Fruit fly (Drosophila melanogaster) whole organism, prepupa: ENCODE data around the gene Elal.

Experiments
- CG10631 ChIP-seq: fragments of 200-800 bp; sonication (Bioruptor generic); optimal IDR thresholded peaks from 2 replicates; lab custom pipeline; 2016; ENCODE audit warnings: missing biosample characterization, missing genetic modification characterization
- CG10669 ChIP-seq: fragments of 200-800 bp; sonication (Bioruptor generic); optimal IDR thresholded peaks from 3 replicates; lab custom pipeline; 2018; ENCODE audit warnings: missing biosample characterization, mild to moderate bottlenecking, missing genetic modification characterization, moderate library complexity
- CG11294 ChIP-seq: fragments of 200-800 bp; sonication (Bioruptor generic); IDR thresholded peaks from 2 replicates; pipeline ENCODE4 v1.3.6; 2022; ENCODE audit warnings: missing biosample characterization, missing genetic modification characterization
- CG11902 ChIP-seq: fragments of 200-800 bp; sonication (Bioruptor generic); optimal IDR thresholded peaks from 3 replicates; lab custom pipeline; 2016; ENCODE audit warnings: missing biosample characterization, missing genetic modification characterization
- CG15336 ChIP-seq: fragments of 200-800 bp; sonication (Bioruptor generic); IDR thresholded peaks from 2 replicates; pipeline ENCODE4 v1.3.6; 2022; ENCODE audit warnings: missing biosample characterization, missing genetic modification characterization
- CG16779 ChIP-seq: fragments of 200-800 bp; sonication (Bioruptor generic); optimal IDR thresholded peaks from 3 replicates; lab custom pipeline; 2017; ENCODE audit warnings: missing biosample characterization, mild to moderate bottlenecking, missing genetic modification characterization
- CG3032 ChIP-seq: fragments of 200-800 bp; optimal IDR thresholded peaks from 2 replicates; lab custom pipeline; 2019; ENCODE audit warnings: missing biosample characterization, mild to moderate bottlenecking, missing genetic modification characterization, moderate library complexity
- CG31627 ChIP-seq: fragments of 200-800 bp; sonication (Bioruptor generic); optimal IDR thresholded peaks from 3 replicates; lab custom pipeline; 2016; ENCODE audit warnings: missing biosample characterization, missing genetic modification characterization
- CG32006 ChIP-seq: fragments of 200-800 bp; sonication (Bioruptor generic); optimal IDR thresholded peaks from 3 replicates; lab custom pipeline; 2017; ENCODE audit warnings: missing biosample characterization, mild to moderate bottlenecking, missing genetic modification characterization
- CG3919 ChIP-seq: fragments of 200-800 bp; sonication (Bioruptor generic); optimal IDR thresholded peaks from 3 replicates; lab custom pipeline; 2016; ENCODE audit warnings: missing biosample characterization, missing genetic modification characterization
- CG6276 ChIP-seq: fragments of 200-800 bp; sonication (Bioruptor generic); optimal IDR thresholded peaks from 2 replicates; lab custom pipeline; 2017; ENCODE audit warnings: missing biosample characterization, mild to moderate bottlenecking, missing genetic modification characterization
- CG6854 ChIP-seq: fragments of 200-800 bp; sonication (Bioruptor generic); optimal IDR thresholded peaks from 2 replicates; lab custom pipeline; 2017; ENCODE audit warnings: missing biosample characterization, mild to moderate bottlenecking, missing genetic modification characterization
- CG7368 ChIP-seq: fragments of 200-800 bp; sonication (Bioruptor generic); optimal IDR thresholded peaks from 3 replicates; lab custom pipeline; 2016; ENCODE audit warnings: missing biosample characterization, missing genetic modification characterization
- CG8319 ChIP-seq: fragments of 200-800 bp; sonication (Bioruptor generic); optimal IDR thresholded peaks from 3 replicates; lab custom pipeline; 2016; ENCODE audit warnings: missing biosample characterization, missing genetic modification characterization
- CG9139 ChIP-seq: fragments of 200-800 bp; sonication (Bioruptor generic); optimal IDR thresholded peaks from 3 replicates; lab custom pipeline; 2017; ENCODE audit warnings: missing biosample characterization, mild to moderate bottlenecking, missing genetic modification characterization
- Eip75B ChIP-seq: fragments of 200-800 bp; sonication (Bioruptor generic); optimal IDR thresholded peaks from 3 replicates; lab custom pipeline; 2016; ENCODE audit warnings: missing biosample characterization, missing genetic modification characterization
- Eip78C ChIP-seq: fragments of 200-800 bp; sonication (Bioruptor generic); peaks from one replicate; lab custom pipeline; 2016; ENCODE audit warnings: missing biosample characterization, missing genetic modification characterization
- Ets21C ChIP-seq: fragments of 200-800 bp; sonication (Bioruptor generic); optimal IDR thresholded peaks from 3 replicates; lab custom pipeline; 2016; ENCODE audit warnings: missing biosample characterization, missing genetic modification characterization
- Ets96B ChIP-seq: fragments of 200-800 bp; optimal IDR thresholded peaks from 2 replicates; lab custom pipeline; 2019; ENCODE audit warnings: missing biosample characterization, mild to moderate bottlenecking, missing genetic modification characterization, moderate library complexity
- Gug ChIP-seq: fragments of 200-800 bp; sonication (Bioruptor generic); IDR thresholded peaks from 2 replicates; pipeline ENCODE4 v1.3.6; 2022; ENCODE audit warnings: missing biosample characterization, missing genetic modification characterization
- Hr38 ChIP-seq: sonication (Bioruptor generic); optimal IDR thresholded peaks from 2 replicates; lab custom pipeline; 2016; ENCODE audit warnings: missing biosample characterization, missing genetic modification characterization
- Hr39 ChIP-seq: fragments of 200-800 bp; sonication (Bioruptor generic); optimal IDR thresholded peaks from 2 replicates; lab custom pipeline; 2016; ENCODE audit warnings: missing biosample characterization, missing genetic modification characterization
- Hr4 ChIP-seq: fragments of 200-800 bp; sonication (Bioruptor generic); optimal IDR thresholded peaks from 3 replicates; lab custom pipeline; 2016; ENCODE audit warnings: missing biosample characterization, missing genetic modification characterization
- Lpt ChIP-seq: fragments of 200-800 bp; sonication (Bioruptor generic); optimal IDR thresholded peaks from 3 replicates; lab custom pipeline; 2016; ENCODE audit warnings: missing biosample characterization, missing genetic modification characterization
- Met ChIP-seq: fragments of 200-800 bp; sonication (Bioruptor generic); optimal IDR thresholded peaks from 3 replicates; lab custom pipeline; 2016; ENCODE audit warnings: missing biosample characterization, missing genetic modification characterization
- Sox102F ChIP-seq: fragments of 200-800 bp; sonication (Bioruptor generic); optimal IDR thresholded peaks from 2 replicates; lab custom pipeline; 2016; ENCODE audit warnings: missing biosample characterization, mild to moderate bottlenecking, missing genetic modification characterization
- Sox14 ChIP-seq: fragments of 200-800 bp; sonication (Bioruptor generic); optimal IDR thresholded peaks from 3 replicates; lab custom pipeline; 2016; ENCODE audit warnings: missing biosample characterization, missing genetic modification characterization
- Sox15 ChIP-seq: fragments of 200-800 bp; sonication (Bioruptor generic); optimal IDR thresholded peaks from 3 replicates; lab custom pipeline; 2016; ENCODE audit warnings: missing biosample characterization, missing genetic modification characterization
- acj6 ChIP-seq: fragments of 200-800 bp; sonication (Bioruptor generic); optimal IDR thresholded peaks from 3 replicates; lab custom pipeline; 2016; ENCODE audit warnings: missing biosample characterization, missing genetic modification characterization
- cyc ChIP-seq: fragments of 200-800 bp; sonication (Bioruptor generic); optimal IDR thresholded peaks from 3 replicates; lab custom pipeline; 2016; ENCODE audit warnings: missing biosample characterization, missing genetic modification characterization
- dac ChIP-seq: fragments of 200-800 bp; sonication (Bioruptor generic); optimal IDR thresholded peaks from 2 replicates; lab custom pipeline; 2017; ENCODE audit warnings: missing biosample characterization, mild to moderate bottlenecking, missing genetic modification characterization
- dsx ChIP-seq: fragments of 200-800 bp; optimal IDR thresholded peaks from 3 replicates; lab custom pipeline; 2019; ENCODE audit warnings: missing biosample characterization, mild to moderate bottlenecking, missing genetic modification characterization, moderate library complexity; ENCODE audit not compliant: poor library complexity, severe bottlenecking
- eg ChIP-seq: fragments of 200-800 bp; sonication (Bioruptor generic); IDR thresholded peaks from 3 replicates; pipeline ENCODE4 v1.3.6; 2022; ENCODE audit warnings: missing biosample characterization, missing genetic modification characterization
- esn ChIP-seq: fragments of 200-800 bp; sonication (Bioruptor generic); optimal IDR thresholded peaks from 2 replicates; lab custom pipeline; 2016; ENCODE audit warnings: missing biosample characterization, mild to moderate bottlenecking, missing genetic modification characterization, moderate library complexity
- fd59A ChIP-seq: fragments of 200-800 bp; sonication (Bioruptor generic); optimal IDR thresholded peaks from 2 replicates; lab custom pipeline; 2017; ENCODE audit warnings: missing biosample characterization, mild to moderate bottlenecking, missing genetic modification characterization, missing genetic modification reagents
- fd85E ChIP-seq: fragments of 200-800 bp; sonication (Bioruptor generic); optimal IDR thresholded peaks from 3 replicates; lab custom pipeline; 2016; ENCODE audit warnings: missing biosample characterization, missing genetic modification characterization
- fkh ChIP-seq: fragments of 200-800 bp; sonication (Bioruptor generic); optimal IDR thresholded peaks from 3 replicates; lab custom pipeline; 2017; ENCODE audit warnings: missing biosample characterization, mild to moderate bottlenecking, missing genetic modification characterization, moderate library complexity
- lz ChIP-seq: fragments of 200-800 bp; sonication (Bioruptor generic); optimal IDR thresholded peaks from 3 replicates; lab custom pipeline; 2016; ENCODE audit warnings: missing biosample characterization, missing genetic modification characterization
- net ChIP-seq: fragments of 200-800 bp; sonication (Bioruptor generic); optimal IDR thresholded peaks from 3 replicates; lab custom pipeline; 2016; ENCODE audit warnings: missing biosample characterization, missing genetic modification characterization
- pdm3 ChIP-seq: fragments of 200-800 bp; sonication (Bioruptor generic); optimal IDR thresholded peaks from 3 replicates; lab custom pipeline; 2016; ENCODE audit warnings: missing biosample characterization, missing genetic modification characterization
- salr ChIP-seq, 2 experiments: fragments of 200-800 bp; sonication (Bioruptor generic); optimal IDR thresholded peaks; 3 replicates each; lab custom pipeline; 2016 to 2018; ENCODE audit warnings: missing biosample characterization in 2 of 2, missing genetic modification characterization in 2 of 2, mild to moderate bottlenecking in 1 of 2
- topi ChIP-seq: fragments of 200-800 bp; sonication (Bioruptor generic); optimal IDR thresholded peaks from 3 replicates; lab custom pipeline; 2016; ENCODE audit warnings: missing biosample characterization, missing genetic modification characterization
- vri ChIP-seq: fragments of 200-800 bp; sonication (Bioruptor generic); optimal IDR thresholded peaks from 3 replicates; lab custom pipeline; 2016; ENCODE audit warnings: missing biosample characterization, mild to moderate bottlenecking, missing genetic modification characterization

Elal gene

dm6 chr3R:24850420-24850819 lies 14.7 kb upstream of the Elal start, which contains the start of gene CG7006:
TSS of gene CG7006 (plus strand) at chr3R:24850627.
- no peak for TF ChIP-seq CG32006 (GFP tag; lab: Kevin White, UChicago)
- peak; percentile 39 for TF ChIP-seq Ets21C (GFP tag; lab: Kevin White, UChicago)
- TF ChIP-seq fd59A (GFP tag; lab: Kevin White, UChicago), result no peak
- TF ChIP-seq CG6276, result no peak
- TF ChIP-seq Sox14 (GFP tag; lab: Kevin White, UChicago), result peak; percentile 39
- no peak for TF ChIP-seq pdm3 (GFP tag; lab: Kevin White, UChicago)
- TF ChIP-seq CG8319 (GFP tag; lab: Kevin White, UChicago), result no peak
- TF ChIP-seq topi, result peak; percentile 66
- no peak for TF ChIP-seq fkh
- no peak for TF ChIP-seq vri (GFP tag; lab: Kevin White, UChicago)
- no peak for TF ChIP-seq CG9139 (GFP tag; lab: Kevin White, UChicago)
- TF ChIP-seq CG11294, result no peak
- TF ChIP-seq Lpt (GFP tag; lab: Kevin White, UChicago), result no peak
- no peak for TF ChIP-seq dsx (GFP tag; lab: Kevin White, UChicago)
- TF ChIP-seq eg (GFP tag; lab: Robert Waterston, UW), result no peak
- no peak for TF ChIP-seq fd85E (GFP tag; lab: Kevin White, UChicago)
- no peak for TF ChIP-seq Hr4 (GFP tag; lab: Kevin White, UChicago)
- TF ChIP-seq Hr39 (GFP tag; lab: Kevin White, UChicago), result peak; percentile 63
- TF ChIP-seq esn (GFP tag; lab: Kevin White, UChicago), result peak; percentile 68
- TF ChIP-seq acj6 (GFP tag; lab: Kevin White, UChicago), result peak; percentile 41
- no peak for TF ChIP-seq CG6854 (GFP tag; lab: Kevin White, UChicago)
- no peak for TF ChIP-seq Eip75B (GFP tag; lab: Kevin White, UChicago)
- TF ChIP-seq CG15336, result no peak
- peak; percentile 83 for TF ChIP-seq cyc
- TF ChIP-seq Sox102F (GFP tag; lab: Kevin White, UChicago), result no peak
- peak; percentile 67 for TF ChIP-seq CG10631 (GFP tag; lab: Kevin White, UChicago)
- peak; percentile 70 for TF ChIP-seq lz (GFP tag; lab: Kevin White, UChicago)
- TF ChIP-seq CG11902 (GFP tag; lab: Kevin White, UChicago), result peak; percentile 48
- TF ChIP-seq CG10669 (GFP tag; lab: Kevin White, UChicago), result no peak
- no peak for TF ChIP-seq CG16779
- peak; percentile 77 for TF ChIP-seq Eip78C (GFP tag; lab: Kevin White, UChicago)
- peak; percentile 79 for TF ChIP-seq CG31627 (GFP tag; lab: Kevin White, UChicago)
- no peak for TF ChIP-seq Hr38 (GFP tag; lab: Kevin White, UChicago)
- TF ChIP-seq net (GFP tag; lab: Kevin White, UChicago), result no peak

dm6 chr3R:24851429-24851828 lies 13.7 kb upstream of the Elal start, which contains the start of gene Nct:
TSS of gene Nct (plus strand) at chr3R:24851601.
- TF ChIP-seq pdm3 (GFP tag; lab: Kevin White, UChicago) (no peak), Ets96B (tag; lab: Kevin White, UChicago) (no peak), Sox14 (GFP tag; lab: Kevin White, UChicago) (peak; percentile 68)
- TF ChIP-seq, all 60 proteins: peak for 1

- TF ChIP-seq CG7368 (GFP tag; lab: Kevin White, UChicago), result no peak
- no peak for TF ChIP-seq Hr39 (GFP tag; lab: Kevin White, UChicago)
- TF ChIP-seq CG32006 (GFP tag; lab: Kevin White, UChicago), result no peak
- TF ChIP-seq Met, result no peak
- TF ChIP-seq Sox102F (GFP tag; lab: Kevin White, UChicago), result no peak
- no peak for TF ChIP-seq CG3919 (GFP tag; lab: Kevin White, UChicago)
- TF ChIP-seq CG3032 (tag; lab: Kevin White, UChicago), result no peak
- TF ChIP-seq salr (GFP tag; optimal IDR thresholded peaks at IDR 0.05; lab: Kevin White, UChicago), result no peak
- TF ChIP-seq fkh, result no peak
- TF ChIP-seq dac, result no peak
- TF ChIP-seq Sox15 (GFP tag; lab: Kevin White, UChicago), result no peak
- no peak for TF ChIP-seq cyc
- TF ChIP-seq Lpt (GFP tag; lab: Kevin White, UChicago), result no peak
- no peak for TF ChIP-seq Gug
These were observed 9.0 kb upstream of the Elal start, which contains the start of gene HDAC11 for dm6 chr3R:24856143-24856542. TSS of gene HDAC11 (minus strand) at chr3R:24856243.
